Fruit fly (Drosophila melanogaster) whole organism, prepupa: Measurements from ENCODE around the gene CG14374.

Experiments used
- CG11902 ChIP-seq: fragments of 200-800 bp; sonication (Bioruptor generic); optimal IDR thresholded peaks from 3 replicates; lab custom pipeline; 2016; ENCODE audit warnings: missing biosample characterization, missing genetic modification characterization
- CG15336 ChIP-seq: fragments of 200-800 bp; sonication (Bioruptor generic); IDR thresholded peaks from 2 replicates; pipeline ENCODE4 v1.3.6; 2022; ENCODE audit warnings: missing biosample characterization, missing genetic modification characterization
- CG1621 ChIP-seq: fragments of 200-800 bp; sonication (Bioruptor generic); optimal IDR thresholded peaks from 3 replicates; lab custom pipeline; 2018; ENCODE audit warnings: missing biosample characterization, mild to moderate bottlenecking, missing genetic modification characterization
- CG3032 ChIP-seq: fragments of 200-800 bp; optimal IDR thresholded peaks from 2 replicates; lab custom pipeline; 2019; ENCODE audit warnings: missing biosample characterization, mild to moderate bottlenecking, missing genetic modification characterization, moderate library complexity
- CG8119 ChIP-seq: fragments of 200-800 bp; sonication (Bioruptor generic); IDR thresholded peaks from 3 replicates; pipeline ENCODE4 v1.3.6; 2022; ENCODE audit warnings: missing biosample characterization, missing genetic modification characterization
- CG9139 ChIP-seq: fragments of 200-800 bp; sonication (Bioruptor generic); optimal IDR thresholded peaks from 3 replicates; lab custom pipeline; 2017; ENCODE audit warnings: missing biosample characterization, mild to moderate bottlenecking, missing genetic modification characterization
- Lpt ChIP-seq: fragments of 200-800 bp; sonication (Bioruptor generic); optimal IDR thresholded peaks from 3 replicates; lab custom pipeline; 2016; ENCODE audit warnings: missing biosample characterization, missing genetic modification characterization
- dsx ChIP-seq: fragments of 200-800 bp; optimal IDR thresholded peaks from 3 replicates; lab custom pipeline; 2019; ENCODE audit warnings: missing biosample characterization, mild to moderate bottlenecking, missing genetic modification characterization, moderate library complexity; ENCODE audit not compliant: poor library complexity, severe bottlenecking
- fd85E ChIP-seq: fragments of 200-800 bp; sonication (Bioruptor generic); optimal IDR thresholded peaks from 3 replicates; lab custom pipeline; 2016; ENCODE audit warnings: missing biosample characterization, missing genetic modification characterization
- salr ChIP-seq, 2 experiments: fragments of 200-800 bp; sonication (Bioruptor generic); optimal IDR thresholded peaks; 3 replicates each; lab custom pipeline; 2016 to 2018; ENCODE audit warnings: missing biosample characterization in 2 of 2, missing genetic modification characterization in 2 of 2, mild to moderate bottlenecking in 1 of 2

dm6 chr3R:13406898-13407297 lies 10.0 kb upstream of the CG14374 start, which contains the start of gene yellow-e2:
- no peak for TF ChIP-seq CG8119
- TF ChIP-seq dsx (GFP tag; lab: Kevin White, UChicago): peak; percentile 23
- TF ChIP-seq fd85E: no peak
- TF ChIP-seq salr (GFP tag; optimal IDR thresholded peaks at IDR 0.05; lab: Kevin White, UChicago): no peak
- TF ChIP-seq CG9139 (GFP tag; lab: Kevin White, UChicago): no peak
- no peak for TF ChIP-seq CG1621
- TF ChIP-seq CG11902 (GFP tag; lab: Kevin White, UChicago): no peak
- no peak for TF ChIP-seq CG15336 (GFP tag; lab: Robert Waterston, UW)
- TF ChIP-seq CG3032 (tag; lab: Kevin White, UChicago): no peak
- no peak for TF ChIP-seq Lpt
